Worm (Caenorhabditis elegans): Measurements from ENCODE around the gene dhcr-24.
A peak's percentile ranks its signal among the peaks of the same experiment; 100 is the strongest.

Gene dhcr-24

ce11 chrX:2564047-2564446 is at the start of gene dhcr-24:
dhcr-24 (minus strand) TSS chrX:2564147.
- TF ChIP-seq C34B4.2 (tag; optimal IDR thresholded peaks at IDR 0.05) (no peak), egl-27 (tag; optimal IDR thresholded peaks at IDR 0.05) (no peak), tlp-1 (tag; optimal IDR thresholded peaks at IDR 0.05) (no peak), ama-1 (optimal IDR thresholded peaks at IDR 0.05) (no peak), mab-9 (GFP tag; IDR thresholded peaks at IDR 0.05) (no peak), ceh-88 (GFP tag; IDR thresholded peaks at IDR 0.05) (no peak), hlh-4 (tag; optimal IDR thresholded peaks at IDR 0.05) (no peak), elt-3 (tag; optimal IDR thresholded peaks at IDR 0.05) (no peak), nhr-11 (tag; optimal IDR thresholded peaks at IDR 0.05) (no peak), lin-15B (tag; optimal IDR thresholded peaks at IDR 0.05) (no peak), nhr-19 (GFP tag; conservative IDR thresholded peaks at IDR 0.05) (no peak), efl-1 (optimal IDR thresholded peaks at IDR 0.05) (no peak), efl-1 (GFP tag; optimal IDR thresholded peaks at IDR 0.05 in 1 of 2) (no peak), ztf-4 (tag; optimal IDR thresholded peaks at IDR 0.05) (no peak), sptf-1 (tag; optimal IDR thresholded peaks at IDR 0.05) (no peak), nhr-77 (tag; optimal IDR thresholded peaks at IDR 0.05) (no peak), pqm-1 (tag; optimal IDR thresholded peaks at IDR 0.05) (no peak), unc-86 (tag; optimal IDR thresholded peaks at IDR 0.05) (no peak)

ce11 chrX:2613077-2613476 is 49.1 kb upstream of the dhcr-24 start:
- TF ChIP-seq grh-1 (GFP tag; IDR thresholded peaks at IDR 0.05) (0 out of 2 replicates have a peak, but pooled peaks have one; percentile 31), fkh-10 (GFP tag; optimal IDR thresholded peaks at IDR 0.05) (no peak), snu-23 (GFP tag; optimal IDR thresholded peaks at IDR 0.05) (peak; percentile 83), nhr-77 (tag; optimal IDR thresholded peaks at IDR 0.05) (peak; percentile 38), unc-130 (tag; optimal IDR thresholded peaks at IDR 0.05) (peak; percentile 84), nhr-84 (tag; optimal IDR thresholded peaks at IDR 0.05) (no peak), ceh-82 (tag; optimal IDR thresholded peaks at IDR 0.05) (peak; percentile 11 to 60 (median 54)), dpl-1 (GFP tag; optimal IDR thresholded peaks at IDR 0.05) (peak in 1 of 3 experiments; percentile 22), C16A3.4 (tag; optimal IDR thresholded peaks at IDR 0.05) (peak; percentile 71), fos-1 (tag; optimal IDR thresholded peaks at IDR 0.05) (peak; percentile 39), mdl-1 (tag; optimal IDR thresholded peaks at IDR 0.05) (peak in 1 of 2 experiments; percentile 67), skn-1 (tag; optimal IDR thresholded peaks at IDR 0.05) (peak; percentile 91), unc-86 (tag; optimal IDR thresholded peaks at IDR 0.05) (peak; percentile 9), sup-37 (GFP tag; optimal IDR thresholded peaks at IDR 0.05) (no peak), xbp-1 (tag; optimal IDR thresholded peaks at IDR 0.05) (peak; percentile 56), nhr-19 (GFP tag; conservative IDR thresholded peaks at IDR 0.05) (peak; percentile 75), dsc-1 (tag; optimal IDR thresholded peaks at IDR 0.05) (peak; percentile 79), nhr-71 (tag; optimal IDR thresholded peaks at IDR 0.05) (peak; percentile 78), jun-1 (tag; optimal IDR thresholded peaks at IDR 0.05) (peak; percentile 25), swsn-7 (tag; optimal IDR thresholded peaks at IDR 0.05) (peak; percentile 72), nhr-237 (tag; optimal IDR thresholded peaks at IDR 0.05) (no peak), elt-2 (tag; optimal IDR thresholded peaks at IDR 0.05) (peak; percentile 32), fkh-8 (tag; optimal IDR thresholded peaks at IDR 0.05) (peak; percentile 74), unc-30 (tag; optimal IDR thresholded peaks at IDR 0.05) (no peak), nhr-85 (tag) (peak; percentile 67), tbx-2 (tag; optimal IDR thresholded peaks at IDR 0.05) (peak; percentile 67), sox-4 (tag; optimal IDR thresholded peaks at IDR 0.05) (peak; percentile 15), lin-14 (GFP tag; optimal IDR thresholded peaks at IDR 0.05) (peak; percentile 72), elt-3 (tag; optimal IDR thresholded peaks at IDR 0.05) (peak in 2 of 6 experiments; percentile 0 to 15), efl-1 (optimal IDR thresholded peaks at IDR 0.05) (peak; percentile 1 to 21), efl-1 (GFP tag; optimal IDR thresholded peaks at IDR 0.05 in 1 of 2) (peak in 1 of 2 experiments; percentile 93), egl-13 (tag; optimal IDR thresholded peaks at IDR 0.05) (peak; percentile 32), nhr-20 (tag; optimal IDR thresholded peaks at IDR 0.05) (peak; percentile 78), lsy-2 (tag; optimal IDR thresholded peaks at IDR 0.05) (peak; percentile 34 to 47), lin-13 (GFP tag; optimal IDR thresholded peaks at IDR 0.05) (peak; percentile 39), ceh-88 (GFP tag; IDR thresholded peaks at IDR 0.05) (peak; percentile 56; the same call in 1 of the 2 replicates), fkh-4 (tag; optimal IDR thresholded peaks at IDR 0.05; ENCODE audit: borderline replicate concordance) (no peak), lin-35 (GFP tag; optimal IDR thresholded peaks at IDR 0.05) (peak; percentile 30 to 70), sptf-1 (tag; optimal IDR thresholded peaks at IDR 0.05) (no peak), C34B4.2 (tag; optimal IDR thresholded peaks at IDR 0.05) (no peak), ztf-11 (tag; optimal IDR thresholded peaks at IDR 0.05) (peak in 1 of 2 experiments; percentile 42), irx-1 (tag; optimal IDR thresholded peaks at IDR 0.05) (peak; percentile 6), mab-9 (GFP tag; IDR thresholded peaks at IDR 0.05) (no peak)

Measured in whole organism, L1 larva.